Worm (Caenorhabditis elegans) whole organism, L4 larva: ENCODE results near the gene ceh-19.
"Not testable (repeated sequence)": the region's sequence is repeated elsewhere in the genome, so short reads cannot be mapped to it uniquely, and the experiment has no call there.

Experiments
- ceh-44 ChIP-seq: fragments of 200-800 bp; sonication (Bioruptor generic); IDR thresholded peaks from 2 replicates; pipeline ENCODE4 v1.3.6; 2022; ENCODE audit warnings: missing genetic modification reagents, missing genetic modification characterization, missing compliant biosample characterization
- ceh-82 ChIP-seq: sonication (generic microtip); optimal IDR thresholded peaks from 2 replicates; lab custom pipeline; 2017; ENCODE audit warnings: missing biosample characterization, missing genetic modification characterization
- duxl-1 ChIP-seq: sonication (generic microtip); optimal IDR thresholded peaks from 2 replicates; lab custom pipeline; 2016; ENCODE audit warnings: mild to moderate bottlenecking, missing genetic modification characterization, moderate library complexity, missing compliant biosample characterization; ENCODE audit not compliant: poor library complexity
- egl-27 ChIP-seq: sonication (generic microtip); optimal IDR thresholded peaks from 3 replicates; lab custom pipeline; 2017; ENCODE audit warnings: missing biosample characterization, missing genetic modification reagents, missing genetic modification characterization
- fos-1 ChIP-seq: fragments of 150-350 bp; optimal IDR thresholded peaks from 2 replicates; lab custom pipeline; 2014; ENCODE audit warnings: missing biosample characterization, missing genetic modification characterization
- lin-15B ChIP-seq: fragments of 150-350 bp; sonication (generic microtip); optimal IDR thresholded peaks from 3 replicates; lab custom pipeline; 2014; ENCODE audit warnings: missing biosample characterization, missing genetic modification characterization
- nhr-6 ChIP-seq: fragments of 150-350 bp; optimal IDR thresholded peaks from 2 replicates; lab custom pipeline; 2014; ENCODE audit warnings: missing biosample characterization, missing genetic modification characterization
- pha-4 ChIP-seq, 2 experiments: fragments of 150-350 bp in 1 of 2; fragments of 200-800 bp in 1 of 2; sonication (Bioruptor generic) in 1 of 2; IDR thresholded peaks in 1 of 2; optimal IDR thresholded peaks in 1 of 2; 2 replicates each; pipeline versions ENCODE4 v1.3.6 to Lab custom; 2014 to 2022; ENCODE audit warnings: missing genetic modification characterization in 2 of 2, missing genetic modification reagents in 2 of 2, missing biosample characterization in 1 of 2, missing compliant biosample characterization in 1 of 2

DNA sequence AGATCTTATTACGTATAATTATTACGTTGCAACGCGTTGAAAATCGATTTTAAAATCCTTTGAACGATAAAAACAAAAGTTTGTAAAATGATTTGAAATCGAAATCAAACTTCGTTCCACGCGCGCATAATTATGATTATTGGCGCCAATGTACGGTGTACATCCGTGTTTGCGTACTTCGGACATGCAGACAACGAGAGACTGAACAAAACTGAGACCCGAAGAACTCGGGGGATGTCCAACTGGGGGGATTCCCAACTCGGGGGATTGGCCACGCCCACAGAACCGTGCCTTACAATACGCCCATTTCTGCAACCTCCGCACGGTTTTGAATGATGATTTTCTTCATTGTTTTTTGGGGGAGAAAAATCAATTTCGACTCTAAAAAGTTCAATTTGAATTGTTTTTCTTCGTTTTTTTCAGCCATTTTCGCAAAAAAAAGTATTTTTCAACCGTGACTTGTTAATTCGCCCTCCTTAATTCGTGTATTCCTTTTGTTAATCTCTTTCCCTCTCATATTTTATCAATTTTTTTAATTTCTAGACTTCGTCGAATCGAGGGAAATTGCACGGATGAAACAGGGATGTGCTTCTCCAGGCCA is 8.8 kb downstream of the ceh-19 start, which contains the start of gene F20D12.12:
- not testable (repeated sequence) for TF ChIP-seq ceh-82 (tag; lab: Kevin White, UChicago); fos-1 (tag; lab: Kevin White, UChicago); egl-27 (tag; lab: Kevin White, UChicago); pha-4 (GFP tag; IDR thresholded peaks at IDR 0.05; lab: Robert Waterston, UW); pha-4 (tag; optimal IDR thresholded peaks at IDR 0.05; lab: Kevin White, UChicago); lin-15B
- TF ChIP-seq nhr-6 (tag; lab: Kevin White, UChicago) (peak; percentile 68), ceh-44 (GFP tag; lab: Robert Waterston, UW) (peak; percentile 96), duxl-1 (tag; lab: Kevin White, UChicago) (peak; percentile 5)
